Worm (Caenorhabditis elegans): ENCODE results near the gene B0035.22.

- no peak for TF ChIP-seq B0035.1 (tag; optimal IDR thresholded peaks at IDR 0.05)
- TF ChIP-seq aptf-3 (GFP tag; IDR thresholded peaks at IDR 0.05), result no peak
These were observed 34.8 kb downstream of the B0035.22 start for ce11 chrIV:11349747-11350146.
